Worm (Caenorhabditis elegans) whole organism, L1 larva: Measurements from ENCODE around the gene npr-37.

Experiments
- C04F5.9 ChIP-seq: sonication (generic microtip); optimal IDR thresholded peaks from 2 replicates; lab custom pipeline; 2016; ENCODE audit warnings: missing genetic modification characterization, missing compliant biosample characterization
- F16B12.6 ChIP-seq: fragments of 150-350 bp; optimal IDR thresholded peaks from 2 replicates; lab custom pipeline; 2014; ENCODE audit warnings: missing biosample characterization, missing genetic modification characterization
- Y116A8C.19 ChIP-seq: sonication (generic microtip); optimal IDR thresholded peaks from 2 replicates; lab custom pipeline; 2016; ENCODE audit warnings: missing compliant biosample characterization, missing genetic modification characterization, borderline replicate concordance
- aha-1 ChIP-seq: fragments of 150-350 bp; optimal IDR thresholded peaks from 2 replicates; lab custom pipeline; 2014; ENCODE audit warnings: missing biosample characterization, missing genetic modification characterization
- dpl-1 ChIP-seq, 3 experiments: fragments of 150-350 bp in 2 of 3; sonication (generic microtip) in 1 of 3; optimal IDR thresholded peaks; 2 replicates each; lab custom pipeline; 2014 to 2017; ENCODE audit warnings: missing biosample characterization in 3 of 3, missing genetic modification characterization in 3 of 3, missing genetic modification reagents in 3 of 3
- dsc-1 ChIP-seq: sonication (generic microtip); optimal IDR thresholded peaks from 2 replicates; lab custom pipeline; 2016; ENCODE audit warnings: mild to moderate bottlenecking, missing genetic modification characterization, missing compliant biosample characterization
- efl-1 ChIP-seq, 4 experiments: fragments of 150-350 bp; optimal IDR thresholded peaks in 3 of 4; peaks in 1 of 4; 1 replicate in 1 of 4; 2 replicates in 3 of 4; lab custom pipeline; 2014; ENCODE audit warnings: missing biosample characterization in 2 of 4, missing genetic modification characterization in 2 of 4, missing genetic modification reagents in 2 of 4
- egl-13 ChIP-seq: sonication (generic microtip); optimal IDR thresholded peaks from 2 replicates; lab custom pipeline; 2016; ENCODE audit warnings: missing genotype, missing genetic modification reagents, missing genetic modification characterization, missing compliant biosample characterization
- egl-27 ChIP-seq, 2 experiments: fragments of 150-350 bp in 1 of 2; sonication (generic microtip); optimal IDR thresholded peaks; 3 replicates each; lab custom pipeline; 2017 to 2018; ENCODE audit warnings: missing biosample characterization in 2 of 2, missing genetic modification characterization in 2 of 2, missing genetic modification reagents in 2 of 2
- elt-2 ChIP-seq: sonication (generic microtip); optimal IDR thresholded peaks from 2 replicates; lab custom pipeline; 2016; ENCODE audit warnings: missing genetic modification characterization, mild to moderate bottlenecking, inconsistent platforms, missing compliant biosample characterization, missing genetic modification reagents
- fkh-10 ChIP-seq: sonication (generic microtip); optimal IDR thresholded peaks from 2 replicates; lab custom pipeline; 2017; ENCODE audit warnings: missing biosample characterization, missing genetic modification reagents, missing genetic modification characterization
- fos-1 ChIP-seq: fragments of 150-350 bp; optimal IDR thresholded peaks from 2 replicates; lab custom pipeline; 2014; ENCODE audit warnings: missing biosample characterization, missing genetic modification characterization
- grh-1 ChIP-seq: fragments of 200-800 bp; sonication (Bioruptor generic); IDR thresholded peaks from 2 replicates; pipeline ENCODE4 v1.3.6; 2022; ENCODE audit warnings: missing genetic modification reagents, missing genetic modification characterization, missing compliant biosample characterization
- hpl-2 ChIP-seq: fragments of 150-350 bp; optimal IDR thresholded peaks from 2 replicates; lab custom pipeline; 2014; ENCODE audit warnings: missing biosample characterization, missing genetic modification reagents, missing genetic modification characterization
- irx-1 ChIP-seq: sonication (generic microtip); optimal IDR thresholded peaks from 2 replicates; lab custom pipeline; 2016; ENCODE audit warnings: missing genetic modification characterization, missing compliant biosample characterization
- isw-1 ChIP-seq: fragments of 200-800 bp; sonication (Bioruptor generic); IDR thresholded peaks from 2 replicates; pipeline ENCODE4 v1.3.6; 2022; ENCODE audit warnings: missing genetic modification characterization, missing compliant biosample characterization
- lin-14 ChIP-seq: fragments of 200-800 bp; sonication (Bioruptor generic); optimal IDR thresholded peaks from 2 replicates; lab custom pipeline; 2018; ENCODE audit warnings: mild to moderate bottlenecking, missing genetic modification characterization, moderate library complexity, missing compliant biosample characterization
- lsy-2 ChIP-seq, 2 experiments: fragments of 150-350 bp; optimal IDR thresholded peaks; 2 replicates each; lab custom pipeline; 2014; ENCODE audit warnings: missing biosample characterization in 2 of 2, missing genetic modification characterization in 2 of 2
- mab-9 ChIP-seq: fragments of 200-800 bp; sonication (Bioruptor generic); IDR thresholded peaks from 2 replicates; pipeline ENCODE4 v1.3.6; 2022; ENCODE audit warnings: missing genetic modification reagents, missing genetic modification characterization, missing compliant biosample characterization
- mef-2 ChIP-seq: fragments of 150-350 bp; optimal IDR thresholded peaks from 2 replicates; lab custom pipeline; 2014; ENCODE audit warnings: missing biosample characterization, missing genetic modification characterization
- nhr-28 ChIP-seq: fragments of 150-350 bp; optimal IDR thresholded peaks from 2 replicates; lab custom pipeline; 2014; ENCODE audit warnings: missing biosample characterization, missing genetic modification characterization
- nhr-47 ChIP-seq: sonication (generic microtip); optimal IDR thresholded peaks from 2 replicates; lab custom pipeline; 2016; ENCODE audit warnings: mild to moderate bottlenecking, missing genetic modification characterization, moderate library complexity, missing compliant biosample characterization
- nhr-76 ChIP-seq: sonication (generic microtip); optimal IDR thresholded peaks from 2 replicates; lab custom pipeline; 2017; ENCODE audit warnings: missing biosample characterization, missing genetic modification characterization
- nhr-85 ChIP-seq: sonication (generic microtip); peaks from one replicate; lab custom pipeline; 2016; ENCODE audit warnings: missing genetic modification characterization, inconsistent platforms, missing compliant biosample characterization
- pax-3 ChIP-seq: fragments of 200-800 bp; sonication (Bioruptor generic); optimal IDR thresholded peaks from 2 replicates; lab custom pipeline; 2018; ENCODE audit warnings: mild to moderate bottlenecking, missing genetic modification characterization, moderate library complexity, missing compliant biosample characterization
- rnt-1 ChIP-seq: sonication (generic microtip); optimal IDR thresholded peaks from 2 replicates; lab custom pipeline; 2016; ENCODE audit warnings: mild to moderate bottlenecking, missing genetic modification characterization, moderate library complexity, missing compliant biosample characterization
- sup-37 ChIP-seq: fragments of 200-800 bp; sonication (Bioruptor generic); optimal IDR thresholded peaks from 2 replicates; lab custom pipeline; 2018; ENCODE audit warnings: mild to moderate bottlenecking, missing genetic modification characterization, missing compliant biosample characterization
- unc-30 ChIP-seq: sonication (generic microtip); optimal IDR thresholded peaks from 2 replicates; lab custom pipeline; 2017; ENCODE audit warnings: missing biosample characterization, missing genetic modification characterization
- unc-98 ChIP-seq: fragments of 200-800 bp; sonication (Bioruptor generic); IDR thresholded peaks from 2 replicates; pipeline ENCODE4 v1.3.6; 2022; ENCODE audit warnings: missing genetic modification characterization, missing compliant biosample characterization
- xbp-1 ChIP-seq: sonication (generic microtip); optimal IDR thresholded peaks from 2 replicates; lab custom pipeline; 2016; ENCODE audit warnings: missing genetic modification characterization, missing compliant biosample characterization
- zag-1 ChIP-seq: fragments of 150-350 bp; optimal IDR thresholded peaks from 2 replicates; lab custom pipeline; 2014; ENCODE audit warnings: missing biosample characterization, missing genetic modification characterization
- ztf-11 ChIP-seq, 2 experiments: sonication (generic microtip); optimal IDR thresholded peaks; 2 replicates each; lab custom pipeline; 2016 to 2017; ENCODE audit warnings: missing genetic modification characterization in 2 of 2, missing biosample characterization in 1 of 2, missing compliant biosample characterization in 1 of 2
- ztf-4 ChIP-seq: fragments of 150-350 bp; optimal IDR thresholded peaks from 2 replicates; lab custom pipeline; 2014; ENCODE audit warnings: missing biosample characterization, missing genetic modification characterization

Gene npr-37

DNA sequence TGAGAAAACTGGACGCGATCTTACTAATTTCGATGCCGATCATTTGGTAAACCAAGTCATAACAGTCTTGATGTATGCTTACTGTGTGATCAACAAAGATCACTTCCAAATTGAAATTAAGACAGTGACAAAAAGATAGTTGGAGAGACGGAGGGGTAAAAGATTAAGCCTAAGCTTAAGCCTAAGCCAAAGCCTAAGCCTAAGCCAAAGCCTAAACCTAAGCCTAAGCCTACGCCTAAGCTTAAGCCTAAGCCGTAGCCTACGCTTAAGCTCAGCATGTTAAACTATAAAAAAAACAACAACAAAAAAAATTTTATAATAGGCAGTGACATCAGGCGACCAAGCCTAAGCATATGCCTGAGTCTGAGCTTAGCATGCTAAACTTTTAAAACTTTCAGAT is 16.2 kb upstream of the npr-37 start:
- peak; percentile 31 for TF ChIP-seq nhr-85 (tag; lab: Kevin White, UChicago)
- no peak for TF ChIP-seq isw-1
- TF ChIP-seq egl-27 (tag; optimal IDR thresholded peaks at IDR 0.05; lab: Kevin White, UChicago): no peak

DNA sequence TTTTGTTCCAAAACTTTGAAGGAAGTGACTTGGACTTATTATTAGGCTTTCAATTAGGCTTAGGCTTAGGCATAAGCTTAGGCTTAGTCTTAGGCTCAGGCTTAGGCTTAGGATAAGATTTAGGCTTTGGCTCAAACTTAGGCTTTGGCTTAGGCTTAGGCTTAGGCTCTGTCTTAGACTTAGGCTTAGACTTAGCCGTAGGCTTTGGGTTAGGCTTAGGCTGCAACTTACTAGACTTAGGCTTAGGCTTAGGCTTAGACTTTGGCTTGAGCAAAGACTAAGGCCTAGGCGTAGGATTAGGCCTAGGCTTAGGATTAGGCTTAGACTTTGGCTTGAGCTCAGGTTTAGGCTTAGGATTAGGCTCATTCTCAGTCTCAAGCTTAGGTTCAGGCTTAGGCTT is 3.8 kb upstream of the npr-37 start:
- TF ChIP-seq unc-30 (no peak), zag-1 (tag; lab: Kevin White, UChicago) (no peak), C04F5.9 (tag; lab: Kevin White, UChicago) (no peak), hpl-2 (GFP tag; lab: Kevin White, UChicago) (no peak), mef-2 (tag; lab: Kevin White, UChicago) (no peak), nhr-47 (tag; lab: Kevin White, UChicago) (no peak), unc-98 (GFP tag; lab: Robert Waterston, UW) (no peak)

DNA sequence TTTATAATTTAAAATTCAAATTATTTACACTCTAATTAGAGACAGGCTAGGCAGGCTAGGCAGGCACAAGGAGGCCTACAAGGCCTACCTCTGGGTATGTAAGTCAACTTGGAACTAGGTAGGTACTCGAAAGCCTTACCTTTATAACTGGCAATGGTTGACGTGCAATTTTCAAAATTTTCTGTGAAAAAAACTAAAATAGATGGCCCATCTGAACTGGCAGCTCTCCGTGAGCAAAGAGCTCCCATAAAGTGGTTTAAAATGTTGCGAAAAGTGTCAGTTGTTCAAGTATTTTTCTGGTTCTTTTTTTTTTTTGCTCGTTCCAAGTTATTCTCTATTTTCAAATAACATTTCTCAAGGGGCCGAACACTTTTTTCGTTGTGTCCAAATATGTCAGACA is 3.0 kb upstream of the npr-37 start:
- no peak for TF ChIP-seq irx-1 (tag; lab: Kevin White, UChicago)
- TF ChIP-seq sup-37 (GFP tag; lab: Kevin White, UChicago): no peak
- no peak for TF ChIP-seq ztf-4 (tag; lab: Kevin White, UChicago)
- TF ChIP-seq lin-14: no peak
- no peak for TF ChIP-seq Y116A8C.19 (tag; lab: Kevin White, UChicago)
- TF ChIP-seq elt-2 (tag; lab: Kevin White, UChicago): no peak
- TF ChIP-seq F16B12.6 (tag; lab: Kevin White, UChicago): no peak
- no peak for TF ChIP-seq fkh-10 (GFP tag; lab: Kevin White, UChicago)
- no peak for TF ChIP-seq aha-1 (tag; lab: Kevin White, UChicago)
- no peak for TF ChIP-seq lsy-2 (tag; optimal IDR thresholded peaks at IDR 0.05; lab: Kevin White, UChicago)
- no peak for TF ChIP-seq dpl-1 (GFP tag; optimal IDR thresholded peaks at IDR 0.05; lab: Kevin White, UChicago)
- TF ChIP-seq ztf-11 (tag; optimal IDR thresholded peaks at IDR 0.05; lab: Kevin White, UChicago): no peak
- TF ChIP-seq nhr-28 (tag; lab: Kevin White, UChicago): no peak
- no peak for TF ChIP-seq grh-1
- no peak for TF ChIP-seq xbp-1

DNA sequence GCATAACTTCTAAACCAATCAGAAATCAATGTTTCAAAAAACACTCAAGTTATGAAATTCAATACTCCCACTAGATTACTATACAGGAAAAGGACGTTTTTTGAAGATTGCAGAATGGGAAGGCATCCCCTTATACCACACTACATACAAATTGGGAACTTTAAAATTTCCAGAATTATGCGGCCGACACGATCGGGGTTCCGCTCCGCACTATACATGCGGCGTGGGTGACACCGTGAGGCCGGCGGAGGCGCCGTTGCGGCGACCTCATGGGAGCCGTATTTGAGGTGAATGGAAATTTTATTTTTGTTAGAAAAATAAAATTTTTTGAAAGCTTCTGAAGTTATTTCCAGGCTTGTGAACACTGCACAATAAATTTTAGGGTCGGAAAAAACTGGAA is 12.7 kb downstream of the npr-37 start:
- TF ChIP-seq fos-1 (tag; lab: Kevin White, UChicago) (no peak), nhr-76 (tag; lab: Kevin White, UChicago) (no peak), xbp-1 (no peak), rnt-1 (no peak), dsc-1 (no peak), pax-3 (tag; lab: Kevin White, UChicago) (no peak)
- TF ChIP-seq, all 84 proteins: peak for 0

DNA sequence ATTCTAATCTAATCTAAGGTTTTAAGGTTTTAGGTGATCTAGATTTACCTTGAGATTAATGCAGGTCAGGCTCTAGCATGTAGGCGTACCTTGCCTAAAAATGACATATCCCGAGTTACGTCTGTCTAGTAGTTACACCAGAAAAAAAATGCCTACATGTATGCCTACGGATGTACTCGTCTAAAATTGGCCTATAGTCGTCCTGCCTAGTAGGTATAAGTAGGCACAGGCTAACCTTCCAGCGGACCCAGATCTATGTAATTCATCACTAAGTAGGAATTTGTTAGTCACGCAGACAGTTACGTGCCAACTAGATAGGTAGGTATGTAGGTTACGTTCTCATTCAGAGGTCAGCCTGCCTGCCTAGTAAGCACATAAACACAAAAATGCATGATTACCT is 13.7 kb downstream of the npr-37 start:
- TF ChIP-seq efl-1 (optimal IDR thresholded peaks at IDR 0.05; lab: Kevin White, UChicago) (no peak), efl-1 (GFP tag; optimal IDR thresholded peaks at IDR 0.05 in 1 of 2; lab: Kevin White, UChicago) (peak in 1 of 2 experiments; percentile 9), mab-9 (GFP tag; lab: Robert Waterston, UW) (no peak), fos-1 (tag; lab: Kevin White, UChicago) (no peak)

DNA sequence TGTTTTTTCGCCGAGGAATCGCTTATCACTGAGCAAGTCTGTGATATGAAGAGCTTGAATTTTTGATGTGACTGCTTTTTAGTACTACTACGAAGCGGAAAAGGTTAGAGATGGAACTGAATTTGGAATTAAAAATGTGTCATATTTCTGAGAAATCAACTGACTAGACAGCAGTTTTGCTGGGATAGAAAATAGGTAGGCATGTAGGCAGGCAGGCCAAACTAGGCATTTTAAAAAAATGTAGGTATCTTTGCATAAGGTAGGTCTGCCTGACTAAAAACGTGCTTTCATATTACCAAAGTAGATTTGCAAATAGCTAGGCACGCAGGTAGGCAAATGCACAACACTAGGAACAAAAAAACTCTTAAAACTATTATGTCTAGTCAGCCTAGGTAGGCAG is 14.4 kb downstream of the npr-37 start:
- TF ChIP-seq egl-13 (peak; percentile 52), grh-1 (no peak)
